Fruit fly (Drosophila melanogaster) whole organism, wandering third instar larva: ENCODE measurements around the gene Mal-B1.

ENCODE experiments used
- Abd-B ChIP-seq: fragments of >200 bp; optimal IDR thresholded peaks from 2 replicates; lab custom pipeline; 2017; ENCODE audit warnings: missing biosample characterization, missing genetic modification characterization
- CG32264 ChIP-seq: fragments of 200-800 bp; sonication (Bioruptor generic); optimal IDR thresholded peaks from 2 replicates; lab custom pipeline; 2016; ENCODE audit warnings: missing biosample characterization, missing genetic modification characterization
- CG9705 ChIP-seq: fragments of 200-800 bp; sonication (Bioruptor generic); optimal IDR thresholded peaks from 2 replicates; lab custom pipeline; 2018; ENCODE audit warnings: missing biosample characterization, mild to moderate bottlenecking, missing genetic modification characterization
- CrebA ChIP-seq: fragments of 200-800 bp; sonication (Bioruptor generic); optimal IDR thresholded peaks from 2 replicates; lab custom pipeline; 2016; ENCODE audit warnings: missing biosample characterization, mild to moderate bottlenecking, missing genetic modification characterization, borderline replicate concordance
- Dfd ChIP-seq: fragments of >200 bp; optimal IDR thresholded peaks from 2 replicates; lab custom pipeline; 2017; ENCODE audit warnings: missing biosample characterization, missing genetic modification characterization
- Dif ChIP-seq: fragments of 200-275, 200-300 bp; sonication (Bioruptor generic); optimal IDR thresholded peaks from 2 replicates; lab custom pipeline; 2018; ENCODE audit warnings: missing biosample characterization, missing genetic modification characterization; ENCODE audit not compliant: partially characterized antibody
- GATAd ChIP-seq: sonication (Bioruptor generic); optimal IDR thresholded peaks from 2 replicates; lab custom pipeline; 2016; ENCODE audit warnings: missing biosample characterization, missing genetic modification characterization
- HLH106 ChIP-seq: fragments of 200-800 bp; optimal IDR thresholded peaks from 3 replicates; lab custom pipeline; 2019; ENCODE audit warnings: missing biosample characterization, mild to moderate bottlenecking, missing genetic modification characterization, moderate library complexity
- Hnf4 ChIP-seq: fragments of 200-800 bp; sonication (Bioruptor generic); optimal IDR thresholded peaks from 2 replicates; lab custom pipeline; 2016; ENCODE audit warnings: missing biosample characterization, mild to moderate bottlenecking, missing genetic modification characterization
- Hr78 ChIP-seq: fragments of >200 bp; optimal IDR thresholded peaks from 2 replicates; lab custom pipeline; 2017; ENCODE audit warnings: missing biosample characterization, missing genetic modification characterization
- Hr83 ChIP-seq: fragments of 200-300 bp; sonication (Bioruptor generic); optimal IDR thresholded peaks from 2 replicates; lab custom pipeline; 2016; ENCODE audit warnings: missing biosample characterization, mild to moderate bottlenecking, missing genetic modification characterization, moderate library complexity; ENCODE audit not compliant: poor library complexity, severe bottlenecking
- Mio ChIP-seq: sonication (Bioruptor generic); optimal IDR thresholded peaks from 2 replicates; lab custom pipeline; 2016; ENCODE audit warnings: missing biosample characterization, missing genetic modification characterization
- Myc ChIP-seq: fragments of >200 bp; optimal IDR thresholded peaks from 2 replicates; lab custom pipeline; 2017
- N ChIP-seq: fragments of >200 bp; optimal IDR thresholded peaks from 2 replicates; lab custom pipeline; 2018; ENCODE audit warnings: missing biosample characterization, missing external identifiers, missing genetic modification characterization
- OdsH ChIP-seq: fragments of 200-800 bp; sonication (Bioruptor generic); optimal IDR thresholded peaks from 2 replicates; lab custom pipeline; 2016; ENCODE audit warnings: missing biosample characterization, mild to moderate bottlenecking, missing genetic modification characterization
- Rel ChIP-seq, 2 experiments: fragments of 200-800 bp; sonication (Bioruptor generic) in 1 of 2; optimal IDR thresholded peaks; 2 replicates in 1 of 2; 3 replicates in 1 of 2; lab custom pipeline; 2016 to 2019; ENCODE audit warnings: mild to moderate bottlenecking in 2 of 2, missing biosample characterization in 2 of 2, missing genetic modification characterization in 2 of 2, moderate library complexity in 1 of 2
- Sp1 ChIP-seq: fragments of 200-800 bp; sonication (Bioruptor generic); optimal IDR thresholded peaks from 3 replicates; lab custom pipeline; 2019; ENCODE audit warnings: missing biosample characterization, mild to moderate bottlenecking, missing genetic modification characterization, moderate library complexity
- br ChIP-seq: fragments of 200-800 bp; sonication (Bioruptor generic); optimal IDR thresholded peaks from 2 replicates; lab custom pipeline; 2016; ENCODE audit warnings: missing biosample characterization, missing genetic modification characterization
- dl ChIP-seq, 2 experiments: fragments of 175-275, 200-275 bp in 1 of 2; fragments of 200-275 bp in 1 of 2; sonication (Bioruptor generic); optimal IDR thresholded peaks; lab custom pipeline; 2018; ENCODE audit warnings: mild to moderate bottlenecking in 2 of 2, missing biosample characterization in 2 of 2, missing genetic modification characterization in 2 of 2, moderate library complexity in 2 of 2; ENCODE audit not compliant: partially characterized antibody in 2 of 2, insufficient read depth in 1 of 2
- dmrt93B ChIP-seq: fragments of 200-800 bp; sonication (Bioruptor generic); optimal IDR thresholded peaks from 2 replicates; lab custom pipeline; 2018; ENCODE audit warnings: missing biosample characterization, mild to moderate bottlenecking, missing genetic modification characterization
- dsf ChIP-seq: sonication (Bioruptor generic); optimal IDR thresholded peaks from 2 replicates; lab custom pipeline; 2016; ENCODE audit warnings: missing biosample characterization, missing genetic modification characterization, borderline replicate concordance
- ey ChIP-seq: fragments of 200-800 bp; sonication (Bioruptor generic); optimal IDR thresholded peaks from 2 replicates; lab custom pipeline; 2016; ENCODE audit warnings: missing biosample characterization, missing genetic modification characterization
- foxo ChIP-seq, 2 experiments: fragments of 200-800 bp; sonication (Bioruptor generic); optimal IDR thresholded peaks; 2 replicates in 1 of 2; 3 replicates in 1 of 2; lab custom pipeline; 2016 to 2017; ENCODE audit warnings: missing biosample characterization in 2 of 2, missing genetic modification characterization in 2 of 2
- fru ChIP-seq: fragments of 200-800 bp; sonication (Bioruptor generic); optimal IDR thresholded peaks from 3 replicates; lab custom pipeline; 2016; ENCODE audit warnings: missing biosample characterization, mild to moderate bottlenecking, missing genetic modification characterization
- h ChIP-seq: fragments of 200-800 bp; sonication (Bioruptor generic); optimal IDR thresholded peaks from 3 replicates; lab custom pipeline; 2016; ENCODE audit warnings: missing biosample characterization, mild to moderate bottlenecking, missing genetic modification characterization
- jim ChIP-seq: fragments of 175-275, 200-325 bp; sonication (Bioruptor generic); optimal IDR thresholded peaks from 2 replicates; lab custom pipeline; 2016; ENCODE audit warnings: missing biosample characterization, mild to moderate bottlenecking, missing genetic modification characterization
- lola ChIP-seq: fragments of >200 bp; optimal IDR thresholded peaks from 2 replicates; lab custom pipeline; 2017; ENCODE audit warnings: missing biosample characterization, missing genetic modification characterization
- pan ChIP-seq: fragments of >200 bp; optimal IDR thresholded peaks from 2 replicates; lab custom pipeline; 2017
- rgr ChIP-seq: fragments of 200-800 bp; sonication (Bioruptor generic); optimal IDR thresholded peaks from 3 replicates; lab custom pipeline; 2016; ENCODE audit warnings: missing biosample characterization, mild to moderate bottlenecking, missing genetic modification characterization
- sage ChIP-seq: fragments of 200-800 bp; sonication (Bioruptor generic); optimal IDR thresholded peaks from 2 replicates; lab custom pipeline; 2016; ENCODE audit warnings: missing biosample characterization, mild to moderate bottlenecking, missing genetic modification characterization
- sv ChIP-seq: fragments of 200-800 bp; sonication (Bioruptor generic); optimal IDR thresholded peaks from 3 replicates; lab custom pipeline; 2016; ENCODE audit warnings: missing biosample characterization, missing genetic modification characterization
- usp ChIP-seq: fragments of >200 bp; optimal IDR thresholded peaks from 2 replicates; lab custom pipeline; 2017; ENCODE audit warnings: missing biosample characterization, missing genetic modification characterization
- woc ChIP-seq: sonication (Bioruptor generic); optimal IDR thresholded peaks from 2 replicates; lab custom pipeline; 2016; ENCODE audit warnings: missing biosample characterization, mild to moderate bottlenecking, missing genetic modification characterization

Gene Mal-B1

DNA sequence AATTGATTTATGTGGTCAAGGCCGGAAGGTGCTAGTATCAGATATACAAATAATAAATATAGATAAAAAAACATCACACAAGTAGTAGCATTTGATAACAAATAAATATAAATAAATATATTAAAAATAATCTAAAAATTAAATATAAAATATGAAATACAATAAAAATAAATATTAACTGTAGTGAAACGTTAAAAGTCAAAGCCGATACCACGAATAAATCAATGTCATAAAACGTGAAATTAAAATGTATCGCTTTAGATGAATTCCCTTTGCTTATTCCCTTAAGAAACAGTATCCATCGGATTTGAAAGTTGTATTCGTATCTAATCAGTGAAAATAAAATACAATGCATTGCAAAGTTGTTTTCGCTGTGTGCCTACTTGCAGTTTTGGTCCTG lies 12.7 kb upstream of the Mal-B1 start, which contains the start of gene CG45012:
Gene CG45012 (plus strand): TSS at position 301 of the 400 bp plus-strand sequence.
- TF ChIP-seq Mio: no peak
- TF ChIP-seq dmrt93B: no peak
- no peak for TF ChIP-seq OdsH (GFP tag; lab: Kevin White, UChicago)
- no peak for TF ChIP-seq fru (GFP tag; lab: Kevin White, UChicago)
- no peak for TF ChIP-seq jim (GFP tag; lab: Kevin White, UChicago)
- no peak for TF ChIP-seq Hr83 (GFP tag; lab: Kevin White, UChicago)
- TF ChIP-seq Myc: no peak
- no peak for TF ChIP-seq Dfd (GFP tag; lab: Kevin White, UChicago)
- TF ChIP-seq HLH106 (tag; lab: Kevin White, UChicago): no peak

DNA sequence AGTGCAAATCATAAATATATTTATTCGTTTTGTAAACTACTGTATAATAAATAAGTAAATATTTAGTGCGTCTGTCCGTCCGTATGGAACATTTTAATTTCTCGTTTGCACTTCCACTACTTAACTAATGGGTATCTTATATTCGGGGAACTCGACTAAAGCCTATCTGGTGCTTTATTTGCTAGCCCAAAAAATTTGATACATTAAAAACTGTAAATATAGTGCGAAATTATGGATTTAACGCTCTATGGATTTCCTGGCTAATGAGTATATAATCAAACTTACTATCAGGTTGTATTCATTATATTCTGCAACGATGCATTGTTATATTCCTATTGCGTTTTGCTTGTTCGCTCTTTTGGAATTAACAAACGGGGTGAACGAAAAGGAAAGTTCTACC lies 10.1 kb upstream of the Mal-B1 start, which contains the start of gene Sfp33A4:
Gene Sfp33A4 (plus strand): TSS at position 301 of the 400 bp plus-strand sequence.
- TF ChIP-seq foxo (GFP tag; optimal IDR thresholded peaks at IDR 0.05; lab: Kevin White, UChicago) (no peak), sv (GFP tag; lab: Kevin White, UChicago) (no peak), br (no peak), OdsH (GFP tag; lab: Kevin White, UChicago) (no peak), dmrt93B (no peak), HLH106 (tag; lab: Kevin White, UChicago) (no peak), rgr (GFP tag; lab: Kevin White, UChicago) (no peak), fru (GFP tag; lab: Kevin White, UChicago) (no peak), h (no peak), jim (GFP tag; lab: Kevin White, UChicago) (no peak), Abd-B (GFP tag; lab: Kevin White, UChicago) (no peak), Mio (no peak), Hnf4 (GFP tag; lab: Kevin White, UChicago) (no peak), dl (GFP tag; optimal IDR thresholded peaks at IDR 0.05; lab: Kevin White, UChicago; ENCODE audit: insufficient read depth in 1 of 2, partially characterized antibody in 2 of 2) (no peak), Hr78 (GFP tag; lab: Kevin White, UChicago) (no peak), ey (GFP tag; lab: Kevin White, UChicago) (no peak), woc (GFP tag; lab: Kevin White, UChicago) (no peak), Dfd (GFP tag; lab: Kevin White, UChicago) (no peak), Rel (GFP tag; optimal IDR thresholded peaks at IDR 0.05; lab: Kevin White, UChicago) (no peak), Rel (tag; optimal IDR thresholded peaks at IDR 0.05; lab: Kevin White, UChicago) (no peak), GATAd (GFP tag; lab: Kevin White, UChicago) (no peak)

DNA sequence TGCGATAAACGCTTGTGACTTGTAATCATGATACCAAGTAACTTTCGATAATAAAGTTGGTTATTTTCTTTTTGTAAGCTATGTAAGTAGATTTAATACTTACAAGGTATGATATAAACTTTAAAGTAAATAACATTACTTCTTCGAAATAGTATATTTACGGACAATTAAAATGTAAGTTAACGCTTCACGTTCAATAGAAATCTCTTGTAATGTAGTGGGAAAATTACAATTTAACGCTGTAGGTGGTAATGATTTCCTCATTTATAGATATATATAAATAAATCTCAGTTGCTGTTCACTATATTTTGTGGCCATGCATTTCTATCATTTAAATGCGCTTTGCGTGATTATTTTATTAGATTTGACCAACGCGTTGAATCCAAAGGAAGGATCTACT lies 9.6 kb upstream of the Mal-B1 start, which contains the start of gene Sfp33A2:
Gene Sfp33A2 (plus strand): TSS at position 301 of the 400 bp plus-strand sequence.
- no peak for TF ChIP-seq Hr83 (GFP tag; lab: Kevin White, UChicago)

DNA sequence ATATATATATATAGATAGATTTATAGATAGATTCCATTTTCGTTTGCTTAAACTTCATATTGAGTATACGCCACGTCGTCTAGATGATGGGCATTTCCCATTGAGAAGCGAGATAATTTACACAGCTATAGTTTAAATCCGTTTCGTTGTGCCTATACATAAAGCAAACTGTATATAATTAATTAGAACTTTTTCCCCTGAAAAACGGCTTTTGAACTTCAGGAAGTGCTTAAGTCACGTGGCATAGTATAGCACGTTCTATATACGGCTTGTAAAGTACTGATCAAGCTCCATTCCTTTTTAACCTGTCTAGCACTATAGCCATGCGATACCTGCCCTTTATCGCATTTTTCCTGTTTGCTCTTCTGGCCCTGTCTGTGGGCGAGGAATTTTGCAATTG lies 7.4 kb upstream of the Mal-B1 start, which contains the start of gene Sfp33A3:
Gene Sfp33A3 (plus strand): TSS at position 301 of the 400 bp plus-strand sequence.
- no peak for TF ChIP-seq Hr83 (GFP tag; lab: Kevin White, UChicago)
- no peak for TF ChIP-seq N (GFP tag; lab: Kevin White, UChicago)
- TF ChIP-seq Dfd (GFP tag; lab: Kevin White, UChicago): no peak
- TF ChIP-seq Rel (GFP tag; optimal IDR thresholded peaks at IDR 0.05; lab: Kevin White, UChicago): no peak
- no peak for TF ChIP-seq Rel (tag; optimal IDR thresholded peaks at IDR 0.05; lab: Kevin White, UChicago)
- no peak for TF ChIP-seq sage (GFP tag; lab: Kevin White, UChicago)
- no peak for TF ChIP-seq dmrt93B
- TF ChIP-seq usp (GFP tag; lab: Kevin White, UChicago): no peak
- TF ChIP-seq dl (GFP tag; optimal IDR thresholded peaks at IDR 0.05; lab: Kevin White, UChicago; ENCODE audit: insufficient read depth in 1 of 2, partially characterized antibody in 2 of 2): no peak
- no peak for TF ChIP-seq Sp1
- no peak for TF ChIP-seq Mio
- no peak for TF ChIP-seq OdsH (GFP tag; lab: Kevin White, UChicago)
- no peak for TF ChIP-seq ey (GFP tag; lab: Kevin White, UChicago)
- TF ChIP-seq Dif (GFP tag; lab: Kevin White, UChicago): no peak
- TF ChIP-seq CG32264 (GFP tag; lab: Kevin White, UChicago): no peak
- TF ChIP-seq Hnf4 (GFP tag; lab: Kevin White, UChicago): no peak
- no peak for TF ChIP-seq h
- TF ChIP-seq rgr (GFP tag; lab: Kevin White, UChicago): no peak

DNA sequence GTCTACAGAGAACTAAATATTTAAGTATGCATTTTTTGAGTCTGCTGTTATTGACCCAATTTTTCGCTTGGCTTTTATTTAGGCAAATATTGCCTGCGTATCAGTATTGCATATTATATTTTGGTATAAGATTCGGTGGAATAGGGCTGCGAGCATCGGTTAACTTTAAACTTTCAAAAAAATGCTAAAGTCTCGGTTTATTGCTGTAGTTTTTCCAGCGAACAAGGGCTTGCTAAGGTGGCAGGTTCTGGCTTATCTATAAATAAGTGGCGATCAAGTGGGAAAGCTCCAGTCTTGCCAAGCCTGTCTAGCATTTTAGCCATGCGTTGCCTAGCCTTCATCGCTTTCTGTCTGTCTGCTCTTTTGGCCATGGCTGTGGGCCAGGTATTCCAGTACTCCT lies 6.6 kb upstream of the Mal-B1 start, which contains the start of gene CG31704:
Gene CG31704 (plus strand): TSS at position 301 of the 400 bp plus-strand sequence.
- TF ChIP-seq sv (GFP tag; lab: Kevin White, UChicago): no peak
- TF ChIP-seq dl (GFP tag; optimal IDR thresholded peaks at IDR 0.05; lab: Kevin White, UChicago; ENCODE audit: insufficient read depth in 1 of 2, partially characterized antibody in 2 of 2): no peak
- TF ChIP-seq HLH106 (tag; lab: Kevin White, UChicago): no peak
- TF ChIP-seq dsf (GFP tag; lab: Kevin White, UChicago): no peak
- TF ChIP-seq pan (lab: Kevin White, UChicago): no peak
- TF ChIP-seq dmrt93B: no peak
- TF ChIP-seq Hr78 (GFP tag; lab: Kevin White, UChicago): no peak
- TF ChIP-seq CG9705: no peak
- no peak for TF ChIP-seq CrebA (GFP tag; lab: Kevin White, UChicago)
- no peak for TF ChIP-seq h
- no peak for TF ChIP-seq OdsH (GFP tag; lab: Kevin White, UChicago)
- TF ChIP-seq sage (GFP tag; lab: Kevin White, UChicago): no peak
- TF ChIP-seq lola (GFP tag; lab: Kevin White, UChicago): no peak
- no peak for TF ChIP-seq Dfd (GFP tag; lab: Kevin White, UChicago)
- TF ChIP-seq Myc: no peak
- no peak for TF ChIP-seq Sp1
